Worm (Caenorhabditis elegans): ENCODE data around the gene fip-3.

DNA sequence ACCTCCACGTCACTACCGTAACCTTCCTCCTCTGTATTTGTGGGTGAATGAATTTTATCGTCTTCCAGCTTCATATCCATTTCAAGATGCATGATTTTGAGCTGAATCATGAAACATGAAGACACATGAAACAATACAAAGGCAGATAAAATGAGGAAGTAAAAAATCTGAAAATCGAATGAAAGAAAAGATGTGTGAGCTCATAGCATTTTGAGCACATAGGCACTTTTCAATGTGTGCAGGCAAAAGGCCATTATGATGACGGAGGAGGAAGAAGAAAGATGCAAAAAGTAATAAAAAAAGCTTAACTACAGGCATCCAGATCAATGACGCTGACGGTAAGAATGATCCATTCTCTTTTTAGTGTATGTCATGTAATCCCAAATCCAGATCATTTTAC, 8.5 kb upstream of the fip-3 start, which contains the start of gene ztf-30:
- TF ChIP-seq unc-62 (GFP tag; optimal IDR thresholded peaks at IDR 0.05) = no peak
- TF ChIP-seq snpc-4 (tag; optimal IDR thresholded peaks at IDR 0.05) = no peak
- TF ChIP-seq nhr-12 (tag; optimal IDR thresholded peaks at IDR 0.05) = no peak
- TF ChIP-seq elt-1 (tag; optimal IDR thresholded peaks at IDR 0.05; ENCODE audit: borderline replicate concordance, insufficient read depth) = no peak
- no peak for TF ChIP-seq lin-32 (GFP tag; optimal IDR thresholded peaks at IDR 0.05)
- no peak for TF ChIP-seq ham-2 (GFP tag; optimal IDR thresholded peaks at IDR 0.05)
- TF ChIP-seq nhr-28 (tag; optimal IDR thresholded peaks at IDR 0.05) = no peak
- no peak for TF ChIP-seq unc-39 (tag; optimal IDR thresholded peaks at IDR 0.05)
- TF ChIP-seq lsy-2 (tag; optimal IDR thresholded peaks at IDR 0.05) = no peak
- TF ChIP-seq zip-8 (tag; optimal IDR thresholded peaks at IDR 0.05) = no peak
- TF ChIP-seq nhr-76 (tag; optimal IDR thresholded peaks at IDR 0.05) = no peak
- no peak for TF ChIP-seq ztf-11 (tag; optimal IDR thresholded peaks at IDR 0.05)

All from whole organism, mixed stage, embryonic.